Worm (Caenorhabditis elegans): ENCODE measurements around the gene unc-116.

Gene unc-116

ce11 chrIII:8392307-8392706 is 37.3 kb upstream of the unc-116 start:
- TF ChIP-seq lin-39 (tag; optimal IDR thresholded peaks at IDR 0.05): peak; percentile 50
- TF ChIP-seq tbx-2 (tag; optimal IDR thresholded peaks at IDR 0.05): peak; percentile 10
- peak; percentile 38 for TF ChIP-seq hmg-11 (tag; optimal IDR thresholded peaks at IDR 0.05)
- TF ChIP-seq fkh-10 (GFP tag; optimal IDR thresholded peaks at IDR 0.05): peak; percentile 29
- TF ChIP-seq fkh-2 (tag; optimal IDR thresholded peaks at IDR 0.05): no peak
- TF ChIP-seq elt-1 (tag; optimal IDR thresholded peaks at IDR 0.05): no peak
- TF ChIP-seq mdl-1 (tag; optimal IDR thresholded peaks at IDR 0.05): no peak
- TF ChIP-seq nfya-1 (tag; optimal IDR thresholded peaks at IDR 0.05; ENCODE audit: insufficient read depth): peak; percentile 71

ce11 chrIII:8389539-8389938 is 34.6 kb upstream of the unc-116 start, which contains the start of gene ZK353.4:
TSS of gene ZK353.4 (minus strand) at chrIII:8389639.
- TF ChIP-seq nhr-11 (tag; optimal IDR thresholded peaks at IDR 0.05) (no peak), pqm-1 (tag; optimal IDR thresholded peaks at IDR 0.05) (no peak), mdl-1 (tag; optimal IDR thresholded peaks at IDR 0.05) (no peak), unc-39 (tag; optimal IDR thresholded peaks at IDR 0.05) (no peak), mml-1 (tag; optimal IDR thresholded peaks at IDR 0.05) (no peak), nfya-1 (tag; optimal IDR thresholded peaks at IDR 0.05; ENCODE audit: insufficient read depth) (no peak), ama-1 (optimal IDR thresholded peaks at IDR 0.05) (no peak), hmg-11 (tag; optimal IDR thresholded peaks at IDR 0.05) (no peak), lin-15B (tag; optimal IDR thresholded peaks at IDR 0.05) (no peak), jun-1 (tag; optimal IDR thresholded peaks at IDR 0.05) (no peak), unc-62 (GFP tag; optimal IDR thresholded peaks at IDR 0.05) (no peak), elt-3 (tag; optimal IDR thresholded peaks at IDR 0.05) (no peak), ceh-9 (tag; optimal IDR thresholded peaks at IDR 0.05) (no peak), daf-12 (tag; optimal IDR thresholded peaks at IDR 0.05) (no peak)

ce11 chrIII:8380645-8381044 is 25.7 kb upstream of the unc-116 start, which contains the start of gene R05D3.12:
TSS of gene R05D3.12 (plus strand) at chrIII:8380945.
- no peak for TF ChIP-seq mdl-1 (tag; optimal IDR thresholded peaks at IDR 0.05)
- TF ChIP-seq R02D3.7 (tag; optimal IDR thresholded peaks at IDR 0.05): no peak
- no peak for TF ChIP-seq mml-1 (tag; optimal IDR thresholded peaks at IDR 0.05)
- TF ChIP-seq nhr-23 (tag; optimal IDR thresholded peaks at IDR 0.05): no peak
- no peak for TF ChIP-seq nfya-1 (tag; optimal IDR thresholded peaks at IDR 0.05; ENCODE audit: insufficient read depth)
- no peak for TF ChIP-seq jun-1 (tag; optimal IDR thresholded peaks at IDR 0.05)
- no peak for TF ChIP-seq lin-15B (tag; optimal IDR thresholded peaks at IDR 0.05)
- TF ChIP-seq unc-62 (GFP tag; optimal IDR thresholded peaks at IDR 0.05): no peak
- TF ChIP-seq ceh-28 (tag; optimal IDR thresholded peaks at IDR 0.05): no peak
- no peak for TF ChIP-seq nhr-43 (tag; optimal IDR thresholded peaks at IDR 0.05; ENCODE audit: poor library complexity, severe bottlenecking)
- TF ChIP-seq daf-12 (tag; optimal IDR thresholded peaks at IDR 0.05): no peak

- TF ChIP-seq lin-39 (tag; optimal IDR thresholded peaks at IDR 0.05): no peak
- TF ChIP-seq nhr-23 (tag; optimal IDR thresholded peaks at IDR 0.05): peak; percentile 10
These were observed 20.0 kb upstream of the unc-116 start, which contains the start of gene met-2 for ce11 chrIII:8375000-8375399. TSS of gene met-2 (plus strand) at chrIII:8375300.

- no peak for TF ChIP-seq nhr-28 (tag; optimal IDR thresholded peaks at IDR 0.05)
- TF ChIP-seq ama-1 (optimal IDR thresholded peaks at IDR 0.05): no peak
- TF ChIP-seq nfya-1 (tag; optimal IDR thresholded peaks at IDR 0.05; ENCODE audit: insufficient read depth): no peak
- TF ChIP-seq ceh-28 (tag; optimal IDR thresholded peaks at IDR 0.05): no peak
- no peak for TF ChIP-seq ztf-11 (tag; optimal IDR thresholded peaks at IDR 0.05)
- TF ChIP-seq pqm-1 (tag; optimal IDR thresholded peaks at IDR 0.05): no peak
- no peak for TF ChIP-seq mml-1 (tag; optimal IDR thresholded peaks at IDR 0.05)
- TF ChIP-seq jun-1 (tag; optimal IDR thresholded peaks at IDR 0.05): no peak
- TF ChIP-seq nhr-237 (tag; optimal IDR thresholded peaks at IDR 0.05): no peak
- no peak for TF ChIP-seq sea-2 (GFP tag; optimal IDR thresholded peaks at IDR 0.05)
- TF ChIP-seq egl-5 (tag; optimal IDR thresholded peaks at IDR 0.05): no peak
- TF ChIP-seq ceh-9 (tag; optimal IDR thresholded peaks at IDR 0.05): no peak
- TF ChIP-seq tbx-2 (tag; optimal IDR thresholded peaks at IDR 0.05): no peak
- TF ChIP-seq R02D3.7 (tag; optimal IDR thresholded peaks at IDR 0.05): no peak
- no peak for TF ChIP-seq unc-39 (tag; optimal IDR thresholded peaks at IDR 0.05)
- TF ChIP-seq eor-1 (tag; optimal IDR thresholded peaks at IDR 0.05): no peak
- no peak for TF ChIP-seq lin-39 (tag; optimal IDR thresholded peaks at IDR 0.05)
- TF ChIP-seq nhr-25 (tag; optimal IDR thresholded peaks at IDR 0.05): no peak
- TF ChIP-seq ztf-4 (tag; optimal IDR thresholded peaks at IDR 0.05): no peak
- no peak for TF ChIP-seq egl-27 (tag; optimal IDR thresholded peaks at IDR 0.05)
These were observed 16.8 kb upstream of the unc-116 start, which contains the start of gene lmbr-1 for ce11 chrIII:8371595-8372305. TSS of gene lmbr-1 (plus strand) at chrIII:8372255.

All from whole organism, L3 larva.